Fruit fly (Drosophila melanogaster) whole organism, embryonic: Measurements from ENCODE around the gene CG12589.

Experiments
- CG1024 ChIP-seq: fragments of 200-800 bp; sonication (Bioruptor generic); IDR thresholded peaks from 2 replicates; pipeline ENCODE4 v1.3.6; 2022; ENCODE audit warnings: missing biosample characterization, missing genetic modification characterization
- CG10462 ChIP-seq: fragments of 200-800 bp; sonication (Bioruptor generic); optimal IDR thresholded peaks from 2 replicates; lab custom pipeline; 2016; ENCODE audit warnings: missing biosample characterization, missing genetic modification characterization
- CG10959 ChIP-seq: fragments of 200-800 bp; sonication (Bioruptor generic); IDR thresholded peaks from 2 replicates; pipeline ENCODE4 v1.3.6; 2022; ENCODE audit warnings: missing biosample characterization, missing genetic modification characterization
- CG11093 ChIP-seq: fragments of 200-800 bp; sonication (Bioruptor generic); IDR thresholded peaks from 3 replicates; pipeline ENCODE4 v1.3.6; 2022; ENCODE audit warnings: missing biosample characterization, missing genetic modification characterization
- CG12236 ChIP-seq: fragments of 200-800 bp; sonication (Bioruptor generic); optimal IDR thresholded peaks from 2 replicates; lab custom pipeline; 2016; ENCODE audit warnings: missing biosample characterization, missing genetic modification characterization
- CG1233 ChIP-seq: fragments of 200-800 bp; sonication (Bioruptor generic); optimal IDR thresholded peaks from 4 replicates; lab custom pipeline; 2018; ENCODE audit warnings: missing biosample characterization, mild to moderate bottlenecking, missing genetic modification characterization
- CG13123 ChIP-seq: fragments of 200-800 bp; sonication (Bioruptor generic); optimal IDR thresholded peaks from 2 replicates; lab custom pipeline; 2016; ENCODE audit warnings: missing biosample characterization, missing genetic modification characterization
- CG14667 ChIP-seq: fragments of 200-800 bp; sonication (Bioruptor generic); IDR thresholded peaks from 2 replicates; pipeline ENCODE4 v1.3.6; 2022; ENCODE audit warnings: missing biosample characterization, missing genetic modification characterization
- CG16863 ChIP-seq: fragments of 200-800 bp; sonication (Bioruptor generic); optimal IDR thresholded peaks from 3 replicates; lab custom pipeline; 2016; ENCODE audit warnings: missing biosample characterization, missing genetic modification characterization
- CG17912 ChIP-seq: fragments of 200-800 bp; sonication (Bioruptor generic); optimal IDR thresholded peaks from 2 replicates; lab custom pipeline; 2018; ENCODE audit warnings: missing biosample characterization, mild to moderate bottlenecking, missing genetic modification characterization
- CG1832 ChIP-seq: fragments of 200-800 bp; sonication (Bioruptor generic); optimal IDR thresholded peaks from 2 replicates; lab custom pipeline; 2017; ENCODE audit warnings: missing biosample characterization, mild to moderate bottlenecking, missing genetic modification characterization, inconsistent platforms
- CG18764 ChIP-seq: fragments of 200-800 bp; sonication (Bioruptor generic); optimal IDR thresholded peaks from 3 replicates; lab custom pipeline; 2016; ENCODE audit warnings: missing biosample characterization, missing genetic modification characterization
- CG2202 ChIP-seq: fragments of 200-800 bp; sonication (Bioruptor generic); optimal IDR thresholded peaks from 2 replicates; lab custom pipeline; 2018; ENCODE audit warnings: missing biosample characterization, mild to moderate bottlenecking, missing genetic modification characterization
- CG30020 ChIP-seq: fragments of 200-800 bp; optimal IDR thresholded peaks from 2 replicates; lab custom pipeline; 2019; ENCODE audit warnings: missing biosample characterization, mild to moderate bottlenecking, missing genetic modification characterization, moderate library complexity
- CG30403 ChIP-seq: fragments of 200-800 bp; sonication (Bioruptor generic); optimal IDR thresholded peaks from 3 replicates; lab custom pipeline; 2016; ENCODE audit warnings: missing biosample characterization, missing genetic modification characterization
- CG31441 ChIP-seq: fragments of 200-800 bp; sonication (Bioruptor generic); IDR thresholded peaks from 2 replicates; pipeline ENCODE4 v1.3.6; 2022; ENCODE audit warnings: missing biosample characterization, missing genetic modification characterization
- CG4282 ChIP-seq: fragments of 200-800 bp; sonication (Bioruptor generic); optimal IDR thresholded peaks from 2 replicates; lab custom pipeline; 2016; ENCODE audit warnings: missing biosample characterization, missing genetic modification characterization
- CG4707 ChIP-seq: fragments of 200-800 bp; sonication (Bioruptor generic); optimal IDR thresholded peaks from 2 replicates; lab custom pipeline; 2018; ENCODE audit warnings: missing biosample characterization, mild to moderate bottlenecking, missing genetic modification characterization, moderate library complexity
- CG4820 ChIP-seq: fragments of 200-800 bp; sonication (Bioruptor generic); optimal IDR thresholded peaks from 3 replicates; lab custom pipeline; 2016; ENCODE audit warnings: missing biosample characterization, missing genetic modification characterization
- CG6254 ChIP-seq: fragments of 200-800 bp; sonication (Bioruptor generic); optimal IDR thresholded peaks from 3 replicates; lab custom pipeline; 2017; ENCODE audit warnings: mild to moderate bottlenecking, missing biosample characterization, missing genetic modification reagents, missing genetic modification characterization
- CG6654 ChIP-seq: fragments of 200-800 bp; sonication (Bioruptor generic); optimal IDR thresholded peaks from 2 replicates; lab custom pipeline; 2017; ENCODE audit warnings: missing biosample characterization, mild to moderate bottlenecking, missing genetic modification characterization
- CG7271 ChIP-seq: fragments of 200-800 bp; sonication (Bioruptor generic); optimal IDR thresholded peaks from 2 replicates; lab custom pipeline; 2018; ENCODE audit warnings: missing biosample characterization, mild to moderate bottlenecking, missing genetic modification characterization, moderate library complexity
- CG7357 ChIP-seq: fragments of 200-800 bp; sonication (Bioruptor generic); IDR thresholded peaks from 3 replicates; pipeline ENCODE4 v1.3.6; 2022; ENCODE audit warnings: missing biosample characterization, missing genetic modification characterization
- CG7839 ChIP-seq: fragments of 200-800 bp; sonication (Bioruptor generic); optimal IDR thresholded peaks from 3 replicates; lab custom pipeline; 2018; ENCODE audit warnings: missing biosample characterization, mild to moderate bottlenecking, missing genetic modification characterization, moderate library complexity
- CG9215 ChIP-seq: fragments of 200-800 bp; sonication (Bioruptor generic); IDR thresholded peaks from 2 replicates; pipeline ENCODE4 v1.3.6; 2022; ENCODE audit warnings: missing biosample characterization, missing genetic modification characterization
- CG9727 ChIP-seq: fragments of 200-800 bp; sonication (Bioruptor generic); optimal IDR thresholded peaks from 3 replicates; lab custom pipeline; 2017; ENCODE audit warnings: missing biosample characterization, mild to moderate bottlenecking, missing genetic modification characterization
- CoRest ChIP-seq: fragments of 200-800 bp; sonication (Bioruptor generic); optimal IDR thresholded peaks from 3 replicates; lab custom pipeline; 2018; ENCODE audit warnings: missing biosample characterization, mild to moderate bottlenecking, missing genetic modification characterization, moderate library complexity
- Dll ChIP-seq: fragments of 200-800 bp; sonication (Bioruptor generic); IDR thresholded peaks from 4 replicates; pipeline ENCODE4 v1.3.6; 2022; ENCODE audit warnings: missing biosample characterization, missing genetic modification characterization; ENCODE audit not compliant: partially characterized antibody
- Eip74EF ChIP-seq, 2 experiments: fragments of 200-800 bp in 1 of 2; fragments of >200 bp in 1 of 2; sonication (Bioruptor generic) in 1 of 2; optimal IDR thresholded peaks; 2 replicates each; lab custom pipeline; 2017 to 2019; ENCODE audit warnings: missing biosample characterization in 2 of 2, missing genetic modification characterization in 2 of 2, mild to moderate bottlenecking in 1 of 2, moderate library complexity in 1 of 2
- Ets97D ChIP-seq: fragments of 200-800 bp; sonication (Bioruptor generic); optimal IDR thresholded peaks from 3 replicates; lab custom pipeline; 2016; ENCODE audit warnings: missing biosample characterization, missing genetic modification characterization
- Kr ChIP-seq: fragments of 200-800 bp; sonication (Bioruptor generic); optimal IDR thresholded peaks from 2 replicates; lab custom pipeline; 2017; ENCODE audit warnings: missing biosample characterization, mild to moderate bottlenecking, missing genetic modification characterization
- NFAT ChIP-seq: fragments of 200-800 bp; sonication (Bioruptor generic); IDR thresholded peaks from 2 replicates; pipeline ENCODE4 v1.3.6; 2022; ENCODE audit warnings: missing biosample characterization, missing genetic modification characterization
- Ptx1 ChIP-seq: fragments of 200-800 bp; sonication (Bioruptor generic); IDR thresholded peaks from 2 replicates; pipeline ENCODE4 v1.3.6; 2022; ENCODE audit warnings: missing biosample characterization, missing genetic modification characterization
- ase ChIP-seq: fragments of 200-800 bp; sonication (Bioruptor generic); IDR thresholded peaks from 3 replicates; pipeline ENCODE4 v1.3.6; 2022; ENCODE audit warnings: missing biosample characterization, missing genetic modification characterization
- bigmax ChIP-seq: fragments of 200-800 bp; sonication (Bioruptor generic); optimal IDR thresholded peaks from 2 replicates; lab custom pipeline; 2018; ENCODE audit warnings: missing biosample characterization, mild to moderate bottlenecking, missing genetic modification characterization
- crc ChIP-seq: fragments of 200-800 bp; sonication (Bioruptor generic); optimal IDR thresholded peaks from 2 replicates; lab custom pipeline; 2016; ENCODE audit warnings: missing biosample characterization, missing genetic modification characterization
- dm ChIP-seq: fragments of 200-800 bp; sonication (Bioruptor generic); optimal IDR thresholded peaks from 3 replicates; lab custom pipeline; 2016; ENCODE audit warnings: missing biosample characterization, missing genetic modification characterization
- gce ChIP-seq: fragments of 200-800 bp; sonication (Bioruptor generic); IDR thresholded peaks from 3 replicates; pipeline ENCODE4 v1.3.6; 2022; ENCODE audit warnings: missing biosample characterization, missing genetic modification characterization
- gfzf ChIP-seq: fragments of 200-800 bp; sonication (Bioruptor generic); optimal IDR thresholded peaks from 2 replicates; lab custom pipeline; 2016; ENCODE audit warnings: missing biosample characterization, mild to moderate bottlenecking, missing genetic modification characterization, moderate library complexity
- h ChIP-seq: fragments of >200 bp; optimal IDR thresholded peaks from 2 replicates; lab custom pipeline; 2017
- hbn ChIP-seq: fragments of 200-800 bp; sonication (Bioruptor generic); IDR thresholded peaks from 2 replicates; pipeline ENCODE4 v1.3.6; 2022; ENCODE audit warnings: missing biosample characterization, missing genetic modification characterization; ENCODE audit not compliant: partially characterized antibody
- jigr1 ChIP-seq: fragments of 200-800 bp; sonication (Bioruptor generic); IDR thresholded peaks from 3 replicates; pipeline ENCODE4 v1.3.6; 2022; ENCODE audit warnings: missing biosample characterization, missing genetic modification characterization
- jumu ChIP-seq: fragments of 200-800 bp; sonication (Bioruptor generic); optimal IDR thresholded peaks from 3 replicates; lab custom pipeline; 2016; ENCODE audit warnings: missing biosample characterization, missing genetic modification characterization
- kah ChIP-seq: fragments of 200-800 bp; sonication (Bioruptor generic); optimal IDR thresholded peaks from 2 replicates; lab custom pipeline; 2018; ENCODE audit warnings: missing biosample characterization, mild to moderate bottlenecking, missing genetic modification characterization
- mam ChIP-seq: fragments of 200-800 bp; sonication (Bioruptor generic); optimal IDR thresholded peaks from 3 replicates; lab custom pipeline; 2016; ENCODE audit warnings: missing biosample characterization, missing genetic modification characterization
- phol ChIP-seq: fragments of 200-800 bp; sonication (Bioruptor generic); optimal IDR thresholded peaks from 3 replicates; lab custom pipeline; 2018; ENCODE audit warnings: missing biosample characterization, mild to moderate bottlenecking, missing genetic modification characterization, moderate library complexity
- pros ChIP-seq: fragments of 200-800 bp; sonication (Bioruptor generic); optimal IDR thresholded peaks from 3 replicates; lab custom pipeline; 2019; ENCODE audit warnings: missing biosample characterization, mild to moderate bottlenecking, missing genetic modification characterization, moderate library complexity
- pum ChIP-seq: fragments of 200-800 bp; sonication (Bioruptor generic); optimal IDR thresholded peaks from 2 replicates; lab custom pipeline; 2016; ENCODE audit warnings: missing biosample characterization, missing genetic modification characterization
- ranshi ChIP-seq: fragments of 200-800 bp; sonication (Bioruptor generic); IDR thresholded peaks from 2 replicates; pipeline ENCODE4 v1.3.6; 2022; ENCODE audit warnings: missing biosample characterization, missing genetic modification characterization
- sd ChIP-seq: fragments of 200-800 bp; sonication (Bioruptor generic); optimal IDR thresholded peaks from 3 replicates; lab custom pipeline; 2018; ENCODE audit warnings: missing biosample characterization, mild to moderate bottlenecking, missing genetic modification characterization, moderate library complexity
- so ChIP-seq: fragments of 200-800 bp; sonication (Bioruptor generic); IDR thresholded peaks from 3 replicates; pipeline ENCODE4 v1.3.6; 2022; ENCODE audit warnings: missing biosample characterization, missing genetic modification characterization
- zfh2 ChIP-seq: fragments of 200-800 bp; sonication (Bioruptor generic); optimal IDR thresholded peaks from 2 replicates; lab custom pipeline; 2016; ENCODE audit warnings: missing biosample characterization, missing genetic modification characterization

CG12589 gene

dm6 chr3R:5108034-5108433 is 30.8 kb downstream of the CG12589 start (continued):
- no peak for TF ChIP-seq Ptx1 (GFP tag; lab: Robert Waterston, UW)
- no peak for TF ChIP-seq CG14667 (GFP tag; lab: Robert Waterston, UW)
- TF ChIP-seq dm: peak; percentile 36
- peak; percentile 98 for TF ChIP-seq CG2202 (tag; lab: Kevin White, UChicago)
- TF ChIP-seq CG9727 (GFP tag; lab: Kevin White, UChicago): peak; percentile 91
- peak; percentile 54 for TF ChIP-seq jumu (GFP tag; lab: Kevin White, UChicago)
- peak; percentile 91 for TF ChIP-seq CoRest (tag; lab: Kevin White, UChicago)
- peak; percentile 65 for TF ChIP-seq bigmax (GFP tag; lab: Kevin White, UChicago)
- no peak for TF ChIP-seq CG1832 (GFP tag; lab: Kevin White, UChicago)
- TF ChIP-seq zfh2 (GFP tag; lab: Kevin White, UChicago): no peak
- peak; percentile 58 for TF ChIP-seq CG30403 (GFP tag; lab: Kevin White, UChicago)
- TF ChIP-seq phol (tag; lab: Kevin White, UChicago): peak; percentile 50
- TF ChIP-seq CG31441 (GFP tag; lab: Robert Waterston, UW): peak; percentile 85
- TF ChIP-seq CG12236 (GFP tag; lab: Kevin White, UChicago): peak; percentile 95
- no peak for TF ChIP-seq CG9215 (GFP tag; lab: Robert Waterston, UW)
- peak; percentile 90 for TF ChIP-seq CG6254 (GFP tag; lab: Kevin White, UChicago)
- peak; percentile 78 for TF ChIP-seq CG7839 (tag; lab: Kevin White, UChicago)
- peak; percentile 77 for TF ChIP-seq gce (GFP tag; lab: Robert Waterston, UW)
- peak; percentile 45 for TF ChIP-seq CG17912 (GFP tag; lab: Kevin White, UChicago)
- TF ChIP-seq CG30020 (tag; lab: Kevin White, UChicago): peak; percentile 28
- peak; percentile 91 for TF ChIP-seq CG1233 (GFP tag; lab: Kevin White, UChicago)
- peak; percentile 59 for TF ChIP-seq CG4820 (GFP tag; lab: Kevin White, UChicago)
- peak; percentile 98 for TF ChIP-seq Kr
- peak; percentile 5 for TF ChIP-seq pros
- TF ChIP-seq CG16863 (GFP tag; lab: Kevin White, UChicago): peak; percentile 77
- TF ChIP-seq CG7357 (GFP tag; lab: Robert Waterston, UW): peak; percentile 47; the same call in 1 of the 3 replicates
- peak; percentile 71 for TF ChIP-seq CG4282 (GFP tag; lab: Kevin White, UChicago)
- TF ChIP-seq CG1024 (GFP tag; lab: Robert Waterston, UW): peak; percentile 36; the same call in 1 of the 2 replicates
- TF ChIP-seq sd: peak; percentile 80
- TF ChIP-seq CG10462: peak; percentile 71
- peak; percentile 71 for TF ChIP-seq NFAT (GFP tag; lab: Robert Waterston, UW)
- no peak for TF ChIP-seq h
- peak; percentile 81 for TF ChIP-seq crc (GFP tag; lab: Kevin White, UChicago)
- TF ChIP-seq CG13123 (GFP tag; lab: Kevin White, UChicago): peak; percentile 88
- peak; percentile 86 for TF ChIP-seq CG4707
- peak; percentile 50 for TF ChIP-seq mam (GFP tag; lab: Kevin White, UChicago)
- peak; percentile 81; the same call in 2 of the 3 replicates for TF ChIP-seq so (GFP tag; lab: Robert Waterston, UW)
- TF ChIP-seq CG18764: peak; percentile 87
- peak; percentile 57 for TF ChIP-seq kah
- TF ChIP-seq ranshi: peak; percentile 69
- peak; percentile 48 for TF ChIP-seq CG10959 (GFP tag; lab: Robert Waterston, UW)
- TF ChIP-seq Eip74EF (GFP tag; optimal IDR thresholded peaks at IDR 0.05; lab: Kevin White, UChicago): peak in 1 of 2 experiments; percentile 82
- no peak for TF ChIP-seq ase
- peak; percentile 56 for TF ChIP-seq pum (GFP tag; lab: Kevin White, UChicago)
- no peak for TF ChIP-seq Dll (GFP tag; lab: Robert Waterston, UW)
- TF ChIP-seq CG11093 (GFP tag; lab: Robert Waterston, UW): peak; percentile 35; the same call in 1 of the 3 replicates
- no peak for TF ChIP-seq hbn (GFP tag; lab: Robert Waterston, UW)
- no peak for TF ChIP-seq jigr1 (GFP tag; lab: Robert Waterston, UW)
- TF ChIP-seq CG6654 (GFP tag; lab: Kevin White, UChicago): peak; percentile 57
- TF ChIP-seq CG7271: peak; percentile 91
- peak; percentile 1 for TF ChIP-seq gfzf (GFP tag; lab: Kevin White, UChicago)
- peak; percentile 16 for TF ChIP-seq Ets97D (GFP tag; lab: Kevin White, UChicago)
